Fruit fly (Drosophila melanogaster): ENCODE results near the gene PGAP5.
A peak's percentile ranks its signal among the peaks of the same experiment; 100 is the strongest.

PGAP5 gene

DNA sequence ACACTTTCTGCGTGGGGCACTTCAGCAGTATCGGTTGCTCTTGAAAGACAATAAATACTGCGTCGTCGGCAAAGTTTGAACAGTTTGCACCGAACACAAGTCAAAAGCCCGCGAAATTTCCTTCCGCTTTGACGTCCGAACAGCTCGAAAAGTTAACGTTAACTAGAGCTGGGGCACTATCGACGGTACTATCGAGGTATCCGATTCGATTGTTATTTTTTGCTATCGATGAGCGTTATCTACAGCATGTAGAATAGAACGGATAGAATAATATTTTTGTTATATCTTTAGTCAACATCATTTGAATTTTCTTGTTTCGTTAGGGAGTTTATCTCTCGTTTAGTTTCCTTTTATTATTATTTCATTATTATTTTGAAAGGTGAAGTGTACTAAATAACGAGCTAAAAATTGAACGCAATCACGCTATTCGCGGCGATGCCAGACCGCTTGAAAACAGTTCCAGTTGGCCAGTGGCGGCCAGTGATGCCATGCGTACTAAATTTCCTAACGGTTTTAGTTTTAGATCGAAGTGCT is 41.1 kb downstream of the PGAP5 start, which contains the start of gene Pvr (continued):
- peak; percentile 93 for TF ChIP-seq CG3995 (GFP tag; optimal IDR thresholded peaks at IDR 0.05)
- TF ChIP-seq chn (GFP tag; optimal IDR thresholded peaks at IDR 0.05) = no peak
- TF ChIP-seq jing (GFP tag; optimal IDR thresholded peaks at IDR 0.05) = no peak
- no peak for TF ChIP-seq CG11093 (GFP tag; IDR thresholded peaks at IDR 0.05)
- TF ChIP-seq slbo (GFP tag; IDR thresholded peaks at IDR 0.05) = no peak
- TF ChIP-seq ATbp (GFP tag; optimal IDR thresholded peaks at IDR 0.05) = no peak
- no peak for TF ChIP-seq NFAT (GFP tag; IDR thresholded peaks at IDR 0.05)
- no peak for TF ChIP-seq Tbp (GFP tag; optimal IDR thresholded peaks at IDR 0.05)
- peak; percentile 18 for TF ChIP-seq BtbVII (GFP tag; optimal IDR thresholded peaks at IDR 0.05)
- TF ChIP-seq jumu (GFP tag; optimal IDR thresholded peaks at IDR 0.05) = no peak
- TF ChIP-seq gro (GFP tag; optimal IDR thresholded peaks at IDR 0.05) = no peak
- TF ChIP-seq Dip2 (GFP tag; IDR thresholded peaks at IDR 0.05) = no peak
- TF ChIP-seq Ptx1 (GFP tag; IDR thresholded peaks at IDR 0.05) = no peak
- TF ChIP-seq HLH4C (GFP tag; IDR thresholded peaks at IDR 0.05; ENCODE audit: partially characterized antibody) = peak; percentile 97
- peak; percentile 85 for TF ChIP-seq CG34224 (GFP tag; IDR thresholded peaks at IDR 0.05; ENCODE audit: partially characterized antibody)
- TF ChIP-seq oc (tag; optimal IDR thresholded peaks at IDR 0.05) = no peak
- TF ChIP-seq Lhr (GFP tag; optimal IDR thresholded peaks at IDR 0.05) = peak; percentile 74
- TF ChIP-seq sens-2 (GFP tag; IDR thresholded peaks at IDR 0.05) = no peak
- no peak for TF ChIP-seq CG31224 (GFP tag; IDR thresholded peaks at IDR 0.05)
- TF ChIP-seq hth (optimal IDR thresholded peaks at IDR 0.05) = no peak
- no peak for TF ChIP-seq bab2 (GFP tag; optimal IDR thresholded peaks at IDR 0.05)
- TF ChIP-seq cg (GFP tag; optimal IDR thresholded peaks at IDR 0.05) = no peak
- TF ChIP-seq Hsf (GFP tag; optimal IDR thresholded peaks at IDR 0.05) = no peak
- no peak for TF ChIP-seq tap (tag; optimal IDR thresholded peaks at IDR 0.05)
- no peak for TF ChIP-seq lab (GFP tag; optimal IDR thresholded peaks at IDR 0.05)
- no peak for TF ChIP-seq CG17802 (tag; optimal IDR thresholded peaks at IDR 0.05)
- no peak for TF ChIP-seq ham (GFP tag; IDR thresholded peaks at IDR 0.05)
- TF ChIP-seq aop (GFP tag; IDR thresholded peaks at IDR 0.05) = no peak
- peak; percentile 35; the same call in 1 of the 3 replicates for TF ChIP-seq row (GFP tag; IDR thresholded peaks at IDR 0.05)
- TF ChIP-seq Usf (GFP tag; optimal IDR thresholded peaks at IDR 0.05) = no peak
- TF ChIP-seq Sin3A (optimal IDR thresholded peaks at IDR 0.05) = peak; percentile 82
- no peak for TF ChIP-seq CG7786 (GFP tag; optimal IDR thresholded peaks at IDR 0.05)
- no peak for TF ChIP-seq CG12299 (tag; optimal IDR thresholded peaks at IDR 0.05)
- no peak for TF ChIP-seq Atf6 (GFP tag; IDR thresholded peaks at IDR 0.05)
- TF ChIP-seq tio (GFP tag; optimal IDR thresholded peaks at IDR 0.05) = no peak
- no peak for TF ChIP-seq Kr (GFP tag; optimal IDR thresholded peaks at IDR 0.05)
- TF ChIP-seq al (GFP tag; IDR thresholded peaks at IDR 0.05) = no peak
- no peak for TF ChIP-seq Dfd (GFP tag; optimal IDR thresholded peaks at IDR 0.05)
- TF ChIP-seq zen2 (GFP tag; IDR thresholded peaks at IDR 0.05; ENCODE audit: partially characterized antibody) = peak; percentile 95
- TF ChIP-seq gsb-n (tag; optimal IDR thresholded peaks at IDR 0.05) = no peak
- TF ChIP-seq sug (tag; optimal IDR thresholded peaks at IDR 0.05) = no peak
- TF ChIP-seq CG18476 (GFP tag; optimal IDR thresholded peaks at IDR 0.05) = peak; percentile 36
- TF ChIP-seq CG13894 (tag; optimal IDR thresholded peaks at IDR 0.05) = no peak
- peak; percentile 17 for TF ChIP-seq CG13775 (GFP tag; optimal IDR thresholded peaks at IDR 0.05)
- no peak for TF ChIP-seq Fer3 (tag; optimal IDR thresholded peaks at IDR 0.05)
- no peak for TF ChIP-seq Atf-2 (GFP tag; optimal IDR thresholded peaks at IDR 0.05)
- TF ChIP-seq C15 (GFP tag; IDR thresholded peaks at IDR 0.05) = no peak
- TF ChIP-seq Oaz (GFP tag; IDR thresholded peaks at IDR 0.05) = no peak
- TF ChIP-seq CG8924 (tag; optimal IDR thresholded peaks at IDR 0.05) = peak; percentile 3
- TF ChIP-seq psq (GFP tag; optimal IDR thresholded peaks at IDR 0.05) = no peak
- no peak for TF ChIP-seq Nf-YA (GFP tag; IDR thresholded peaks at IDR 0.05)
- TF ChIP-seq CG10431 (GFP tag; optimal IDR thresholded peaks at IDR 0.05) = no peak
- TF ChIP-seq Ada2b (GFP tag; IDR thresholded peaks at IDR 0.05) = no peak
